Worm (Caenorhabditis elegans) whole organism, L3 larva: ENCODE data around the gene T28A11.20.

Experiments used
- aly-2 ChIP-seq: fragments of 150-350 bp; optimal IDR thresholded peaks from 2 replicates; lab custom pipeline; 2014; ENCODE audit warnings: missing biosample characterization, missing genetic modification characterization
- ceh-16 ChIP-seq: sonication (generic microtip); optimal IDR thresholded peaks from 2 replicates; lab custom pipeline; 2017; ENCODE audit warnings: missing biosample characterization, missing genetic modification characterization
- nhr-28 ChIP-seq: fragments of 150-350 bp; optimal IDR thresholded peaks from 2 replicates; lab custom pipeline; 2014; ENCODE audit warnings: missing biosample characterization, missing genetic modification characterization
- nhr-76 ChIP-seq: fragments of 150-350 bp; sonication (generic microtip); optimal IDR thresholded peaks from 5 replicates; lab custom pipeline; 2014; ENCODE audit warnings: missing biosample characterization, missing genetic modification characterization
- unc-62 ChIP-seq: fragments of 150-350 bp; sonication (generic microtip); optimal IDR thresholded peaks from 4 replicates; lab custom pipeline; 2014; ENCODE audit warnings: missing biosample characterization, missing genetic modification reagents, missing genetic modification characterization
- ztf-4 ChIP-seq: fragments of 150-350 bp; optimal IDR thresholded peaks from 2 replicates; lab custom pipeline; 2014; ENCODE audit warnings: missing biosample characterization, missing genetic modification characterization

ce11 chrV:3273156-3273555 is at the start of gene T28A11.20:
- TF ChIP-seq nhr-76 (tag; lab: Kevin White, UChicago) (no peak), ztf-4 (tag; lab: Kevin White, UChicago) (no peak), nhr-28 (tag; lab: Kevin White, UChicago) (no peak), aly-2 (no peak), ceh-16 (tag; lab: Kevin White, UChicago) (no peak), unc-62 (GFP tag; lab: Kevin White, UChicago) (no peak)
